Worm (Caenorhabditis elegans) whole organism, L4 larva: ENCODE measurements around the gene W02A2.9.
A peak's percentile ranks its signal among the peaks of the same experiment; 100 is the strongest.

Experiments used
- F10B5.3 ChIP-seq: sonication (generic microtip); optimal IDR thresholded peaks from 2 replicates; lab custom pipeline; 2016; ENCODE audit warnings: mild to moderate bottlenecking, missing genetic modification characterization, missing compliant biosample characterization
- F44E2.7 ChIP-seq: fragments of 200-800 bp; sonication (Bioruptor generic); IDR thresholded peaks from 2 replicates; pipeline ENCODE4 v2.1.2; 2022; ENCODE audit warnings: missing genetic modification characterization, missing compliant biosample characterization
- F49E8.2 ChIP-seq: sonication (generic microtip); optimal IDR thresholded peaks from 2 replicates; lab custom pipeline; 2016; ENCODE audit warnings: missing compliant biosample characterization, mild to moderate bottlenecking, missing genetic modification characterization, borderline replicate concordance
- T20F7.1 ChIP-seq: fragments of 200-800 bp; sonication (Bioruptor generic); optimal IDR thresholded peaks from 2 replicates; lab custom pipeline; 2018; ENCODE audit warnings: mild to moderate bottlenecking, missing genetic modification characterization, missing compliant biosample characterization
- Y105C5A.15 ChIP-seq: fragments of 200-800 bp; sonication (Bioruptor generic); IDR thresholded peaks from 2 replicates; pipeline ENCODE4 v1.3.6; 2022; ENCODE audit warnings: missing genetic modification characterization, missing compliant biosample characterization
- Y48G9A.11 ChIP-seq: fragments of 200-800 bp; sonication (Bioruptor generic); IDR thresholded peaks from 2 replicates; pipeline ENCODE4 v1.3.6; 2022; ENCODE audit warnings: missing genetic modification reagents, missing genetic modification characterization, missing compliant biosample characterization
- Y5F2A.4 ChIP-seq: fragments of 200-800 bp; sonication (Bioruptor generic); optimal IDR thresholded peaks from 2 replicates; lab custom pipeline; 2018; ENCODE audit warnings: mild to moderate bottlenecking, missing genetic modification characterization, missing compliant biosample characterization
- aha-1 ChIP-seq: fragments of 150-350 bp; peaks from one replicate; lab custom pipeline; 2014; ENCODE audit warnings: missing biosample characterization, missing genetic modification characterization
- ama-1 ChIP-seq: fragments of 150-350 bp; optimal IDR thresholded peaks from 2 replicates; lab custom pipeline; 2014; ENCODE audit warnings: inconsistent platforms, mixed read lengths
- arid-1 ChIP-seq: fragments of 200-800 bp; sonication (Bioruptor generic); conservative IDR thresholded peaks from 2 replicates; pipeline ENCODE4 v1.3.6; 2022; ENCODE audit warnings: missing genetic modification reagents, missing genetic modification characterization, missing compliant biosample characterization
- ceh-32 ChIP-seq: sonication (generic microtip); optimal IDR thresholded peaks from 2 replicates; lab custom pipeline; 2016; ENCODE audit warnings: mild to moderate bottlenecking, missing genetic modification characterization, missing compliant biosample characterization; ENCODE audit not compliant: poor library complexity
- ces-1 ChIP-seq: fragments of 150-350 bp; sonication (generic microtip); optimal IDR thresholded peaks from 4 replicates; lab custom pipeline; 2014; ENCODE audit warnings: missing biosample characterization, missing genetic modification reagents, missing genetic modification characterization
- daf-12 ChIP-seq: fragments of 150-350 bp; optimal IDR thresholded peaks from 2 replicates; lab custom pipeline; 2014; ENCODE audit warnings: missing biosample characterization, missing genetic modification reagents, missing genetic modification characterization
- dmd-6 ChIP-seq: fragments of 200-800 bp; sonication (Bioruptor generic); IDR thresholded peaks from 2 replicates; pipeline ENCODE4 v1.3.6; 2022; ENCODE audit warnings: missing genetic modification reagents, missing genetic modification characterization, missing compliant biosample characterization
- dpl-1 ChIP-seq: fragments of 150-350 bp; optimal IDR thresholded peaks from 2 replicates; lab custom pipeline; 2014; ENCODE audit warnings: missing biosample characterization, missing genetic modification reagents, missing genetic modification characterization
- duxl-1 ChIP-seq: sonication (generic microtip); optimal IDR thresholded peaks from 2 replicates; lab custom pipeline; 2016; ENCODE audit warnings: mild to moderate bottlenecking, missing genetic modification characterization, moderate library complexity, missing compliant biosample characterization; ENCODE audit not compliant: poor library complexity
- egl-27 ChIP-seq: sonication (generic microtip); optimal IDR thresholded peaks from 3 replicates; lab custom pipeline; 2017; ENCODE audit warnings: missing biosample characterization, missing genetic modification reagents, missing genetic modification characterization
- fos-1 ChIP-seq: fragments of 150-350 bp; optimal IDR thresholded peaks from 2 replicates; lab custom pipeline; 2014; ENCODE audit warnings: missing biosample characterization, missing genetic modification characterization
- hif-1 ChIP-seq, 2 experiments: sonication (generic microtip); optimal IDR thresholded peaks; 2 replicates each; lab custom pipeline; 2016 to 2017; ENCODE audit warnings: missing compliant biosample characterization in 2 of 2, missing genetic modification characterization in 2 of 2, missing genetic modification reagents in 2 of 2, missing genotype in 2 of 2, mild to moderate bottlenecking in 1 of 2
- hlh-11 ChIP-seq: fragments of 200-800 bp; sonication (Bioruptor generic); optimal IDR thresholded peaks from 2 replicates; lab custom pipeline; 2018; ENCODE audit warnings: mild to moderate bottlenecking, missing genetic modification characterization, missing compliant biosample characterization
- hlh-30 ChIP-seq: sonication (generic microtip); optimal IDR thresholded peaks from 2 replicates; lab custom pipeline; 2017; ENCODE audit warnings: antibody characterized with exemption, mild to moderate bottlenecking, missing genetic modification characterization, missing compliant biosample characterization; ENCODE audit not compliant: insufficient read depth
- hmg-1.1 ChIP-seq: fragments of 200-800 bp; sonication (Bioruptor generic); IDR thresholded peaks from 2 replicates; pipeline ENCODE4 v1.3.6; 2022; ENCODE audit warnings: missing genetic modification reagents, missing genetic modification characterization, missing compliant biosample characterization
- jun-1 ChIP-seq: fragments of 150-350 bp; optimal IDR thresholded peaks from 2 replicates; lab custom pipeline; 2014; ENCODE audit warnings: missing biosample characterization, missing genetic modification reagents, missing genetic modification characterization
- lim-7 ChIP-seq: fragments of 200-800 bp; sonication (Bioruptor generic); IDR thresholded peaks from 2 replicates; pipeline ENCODE4 v1.3.6; 2022; ENCODE audit warnings: missing genetic modification characterization, missing compliant biosample characterization
- lin-13 ChIP-seq: fragments of 150-350 bp; optimal IDR thresholded peaks from 2 replicates; lab custom pipeline; 2014; ENCODE audit warnings: missing biosample characterization, missing genetic modification reagents, missing genetic modification characterization
- lin-15B ChIP-seq: fragments of 150-350 bp; sonication (generic microtip); optimal IDR thresholded peaks from 3 replicates; lab custom pipeline; 2014; ENCODE audit warnings: missing biosample characterization, missing genetic modification characterization
- lin-29 ChIP-seq: fragments of 200-800 bp; sonication (Bioruptor generic); IDR thresholded peaks from 2 replicates; pipeline ENCODE4 v1.3.6; 2022; ENCODE audit warnings: missing genetic modification reagents, missing genetic modification characterization, missing compliant biosample characterization
- lin-38 ChIP-seq: fragments of 200-800 bp; sonication (Bioruptor generic); IDR thresholded peaks from 2 replicates; pipeline ENCODE4 v1.3.6; 2022; ENCODE audit warnings: missing genetic modification reagents, missing genetic modification characterization, missing compliant biosample characterization
- lir-3 ChIP-seq: sonication (generic microtip); optimal IDR thresholded peaks from 2 replicates; lab custom pipeline; 2016; ENCODE audit warnings: mild to moderate bottlenecking, missing genetic modification characterization, missing compliant biosample characterization
- lsy-2 ChIP-seq, 2 experiments: fragments of 150-350 bp in 1 of 2; sonication (generic microtip) in 1 of 2; optimal IDR thresholded peaks; 2 replicates each; lab custom pipeline; 2014 to 2017; ENCODE audit warnings: missing biosample characterization in 2 of 2, missing genetic modification characterization in 2 of 2
- mep-1 ChIP-seq: fragments of 150-350 bp; sonication (generic microtip); optimal IDR thresholded peaks from 3 replicates; lab custom pipeline; 2014; ENCODE audit warnings: missing biosample characterization, missing genetic modification characterization
- mxl-3 ChIP-seq: fragments of 200-800 bp; sonication (Bioruptor generic); optimal IDR thresholded peaks from 2 replicates; lab custom pipeline; 2018; ENCODE audit warnings: mild to moderate bottlenecking, missing genetic modification characterization, missing compliant biosample characterization
- nhr-11 ChIP-seq: fragments of 150-350 bp; optimal IDR thresholded peaks from 2 replicates; lab custom pipeline; 2014; ENCODE audit warnings: missing biosample characterization, missing genetic modification characterization
- nhr-28 ChIP-seq: fragments of 150-350 bp; optimal IDR thresholded peaks from 2 replicates; lab custom pipeline; 2014; ENCODE audit warnings: missing biosample characterization, missing genetic modification characterization
- nhr-42 ChIP-seq: fragments of 200-800 bp; sonication (Bioruptor generic); IDR thresholded peaks from 2 replicates; pipeline ENCODE4 v1.3.6; 2022; ENCODE audit warnings: missing genetic modification characterization, missing compliant biosample characterization
- pha-4 ChIP-seq, 2 experiments: fragments of 150-350 bp in 1 of 2; fragments of 200-800 bp in 1 of 2; sonication (Bioruptor generic) in 1 of 2; IDR thresholded peaks in 1 of 2; optimal IDR thresholded peaks in 1 of 2; 2 replicates each; pipeline versions ENCODE4 v1.3.6 to Lab custom; 2014 to 2022; ENCODE audit warnings: missing genetic modification characterization in 2 of 2, missing genetic modification reagents in 2 of 2, missing biosample characterization in 1 of 2, missing compliant biosample characterization in 1 of 2
- set-16 ChIP-seq: fragments of 200-800 bp; sonication (Bioruptor generic); IDR thresholded peaks from 2 replicates; pipeline ENCODE4 v1.3.6; 2022; ENCODE audit warnings: missing genetic modification reagents, missing genetic modification characterization, missing compliant biosample characterization
- skn-1 ChIP-seq: fragments of 150-350 bp; optimal IDR thresholded peaks from 2 replicates; lab custom pipeline; 2014; ENCODE audit warnings: missing biosample characterization, missing genetic modification characterization
- snpc-1.2 ChIP-seq: fragments of 200-800 bp; sonication (Bioruptor generic); IDR thresholded peaks from 2 replicates; pipeline ENCODE4 v1.3.6; 2022; ENCODE audit warnings: missing genetic modification reagents, missing genetic modification characterization, missing compliant biosample characterization
- snpc-4 ChIP-seq: fragments of 150-350 bp; optimal IDR thresholded peaks from 2 replicates; lab custom pipeline; 2014; ENCODE audit warnings: missing biosample characterization, missing genetic modification characterization
- tra-1 ChIP-seq: fragments of 200-800 bp; sonication (Bioruptor generic); IDR thresholded peaks from 2 replicates; pipeline ENCODE4 v1.3.6; 2022; ENCODE audit warnings: missing genetic modification reagents, missing genetic modification characterization, missing compliant biosample characterization
- unc-62 ChIP-seq, 3 experiments: fragments of 150-350 bp in 1 of 3; sonication (generic microtip); optimal IDR thresholded peaks in 2 of 3; peaks in 1 of 3; 1 replicate in 1 of 3; 2 replicates in 2 of 3; lab custom pipeline; 2014 to 2017; ENCODE audit warnings: missing biosample characterization in 3 of 3, missing genetic modification characterization in 3 of 3, missing genetic modification reagents in 3 of 3, missing genotype in 1 of 3
- zag-1 ChIP-seq: fragments of 150-350 bp; optimal IDR thresholded peaks from 2 replicates; lab custom pipeline; 2014; ENCODE audit warnings: missing biosample characterization, missing genetic modification characterization
- zfp-2 ChIP-seq: sonication (generic microtip); optimal IDR thresholded peaks from 2 replicates; lab custom pipeline; 2016; ENCODE audit warnings: mild to moderate bottlenecking, missing genetic modification characterization, missing compliant biosample characterization
- zfp-3 ChIP-seq: fragments of 200-800 bp; sonication (Bioruptor generic); conservative IDR thresholded peaks from 2 replicates; pipeline ENCODE4 v1.3.6; 2022; ENCODE audit warnings: missing genetic modification reagents, missing genetic modification characterization, missing compliant biosample characterization
- ztf-11 ChIP-seq: fragments of 150-350 bp; optimal IDR thresholded peaks from 2 replicates; lab custom pipeline; 2014; ENCODE audit warnings: missing biosample characterization, missing genetic modification characterization

The W02A2.9 gene

DNA sequence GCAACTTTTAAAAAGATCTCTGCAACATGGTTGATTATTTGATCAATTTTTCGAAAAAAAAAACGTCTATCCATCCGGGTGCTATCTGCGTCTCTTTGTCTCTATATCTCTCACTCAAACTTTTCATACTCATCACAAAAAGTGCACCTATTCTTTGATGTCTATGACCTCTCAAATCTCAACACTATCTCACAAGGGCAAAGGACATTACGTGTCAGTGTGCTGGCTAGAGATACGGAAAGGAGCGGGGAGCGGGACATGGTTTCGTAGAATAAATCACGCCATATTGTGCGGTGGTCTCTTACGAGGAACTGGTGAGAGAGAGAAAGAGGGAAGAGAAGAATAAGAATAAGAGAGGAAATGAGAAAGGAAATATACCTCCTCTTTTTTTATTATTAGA, 25.0 kb upstream of the W02A2.9 start (continued):
- TF ChIP-seq zag-1 (tag; lab: Kevin White, UChicago) (no peak), zfp-2 (no peak), dmd-6 (GFP tag; lab: Robert Waterston, UW) (peak; percentile 95), lin-15B (no peak), ceh-32 (tag; lab: Kevin White, UChicago) (no peak), hif-1 (tag; optimal IDR thresholded peaks at IDR 0.05; lab: Kevin White, UChicago) (peak in 1 of 2 experiments; percentile 62), nhr-11 (peak; percentile 86), ama-1 (lab: Kevin White, UChicago) (no peak), daf-12 (tag; lab: Kevin White, UChicago) (no peak), dpl-1 (GFP tag; lab: Kevin White, UChicago) (peak; percentile 36), egl-27 (tag; lab: Kevin White, UChicago) (no peak), lin-13 (GFP tag; lab: Kevin White, UChicago) (no peak), lim-7 (GFP tag; lab: Robert Waterston, UW) (no peak), Y5F2A.4 (GFP tag; lab: Kevin White, UChicago) (no peak), duxl-1 (tag; lab: Kevin White, UChicago) (no peak), Y48G9A.11 (GFP tag; lab: Robert Waterston, UW) (no peak), ces-1 (GFP tag; lab: Kevin White, UChicago) (no peak)

DNA sequence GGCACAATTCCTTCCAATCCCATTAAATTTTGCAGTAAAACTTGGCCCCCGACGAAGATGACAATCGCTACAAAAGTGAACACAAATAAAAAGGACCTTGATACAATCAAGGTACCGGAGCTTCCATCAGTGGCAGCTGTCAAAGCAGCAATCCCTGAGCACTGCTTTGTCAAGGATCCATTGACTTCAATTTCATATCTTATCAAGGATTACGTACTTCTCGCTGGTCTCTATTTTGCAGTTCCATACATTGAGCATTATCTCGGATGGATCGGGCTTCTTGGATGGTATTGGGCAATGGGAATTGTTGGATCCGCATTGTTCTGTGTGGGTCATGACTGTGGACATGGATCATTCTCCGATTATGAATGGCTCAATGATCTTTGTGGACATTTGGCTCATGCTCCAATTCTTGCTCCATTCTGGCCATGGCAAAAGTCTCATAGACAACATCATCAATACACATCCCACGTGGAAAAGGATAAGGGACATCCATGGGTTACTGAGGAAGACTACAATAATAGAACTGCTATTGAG, 23.6 kb upstream of the W02A2.9 start, which contains the start of gene fat-2:
fat-2 (plus strand) TSS at position 51 of the 537 bp plus-strand sequence.
- TF ChIP-seq lim-7 (GFP tag; lab: Robert Waterston, UW) = 0 out of 2 replicates have a peak, but pooled peaks have one; percentile 2
- TF ChIP-seq unc-62 (GFP tag; optimal IDR thresholded peaks at IDR 0.05 in 1 of 2; lab: Kevin White, UChicago) = peak in 1 of 2 experiments; percentile 92
- TF ChIP-seq unc-62 (tag; optimal IDR thresholded peaks at IDR 0.05; lab: Kevin White, UChicago) = no peak
- no peak for TF ChIP-seq F44E2.7 (GFP tag; lab: Robert Waterston, UW)
- TF ChIP-seq, all 104 proteins: peak for 2

DNA sequence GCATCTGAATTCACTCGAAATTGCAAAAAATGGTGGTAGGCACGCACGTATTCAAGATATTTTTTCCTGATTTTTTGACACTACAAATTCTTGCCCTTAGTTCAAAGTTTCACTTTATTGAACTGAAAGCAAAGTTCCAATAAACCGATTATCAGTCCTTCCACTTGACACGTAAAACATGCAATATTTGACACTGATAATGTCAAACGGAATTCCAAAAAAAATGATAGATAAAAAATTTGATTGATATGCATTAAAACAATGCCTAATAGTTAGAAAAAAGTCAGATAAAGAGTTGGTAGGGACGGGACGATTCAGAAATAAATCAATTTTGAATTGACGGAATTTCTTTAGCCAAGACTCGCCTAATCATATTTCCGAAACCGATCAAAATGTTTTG, 20.4 kb upstream of the W02A2.9 start:
- TF ChIP-seq hlh-11 (peak; percentile 61), dmd-6 (GFP tag; lab: Robert Waterston, UW) (peak; percentile 97), snpc-4 (tag; lab: Kevin White, UChicago) (no peak), hmg-1.1 (no peak), nhr-28 (tag; lab: Kevin White, UChicago) (peak; percentile 89), lsy-2 (tag; optimal IDR thresholded peaks at IDR 0.05; lab: Kevin White, UChicago) (peak in 1 of 2 experiments; percentile 39), Y105C5A.15 (GFP tag; lab: Robert Waterston, UW) (no peak), F44E2.7 (GFP tag; lab: Robert Waterston, UW) (no peak), set-16 (GFP tag; lab: Robert Waterston, UW) (no peak), arid-1 (GFP tag; lab: Robert Waterston, UW) (no peak), F10B5.3 (tag; lab: Kevin White, UChicago) (no peak), lin-29 (no peak), pha-4 (GFP tag; IDR thresholded peaks at IDR 0.05; lab: Robert Waterston, UW) (no peak), pha-4 (tag; optimal IDR thresholded peaks at IDR 0.05; lab: Kevin White, UChicago) (no peak), mep-1 (tag; lab: Kevin White, UChicago) (no peak), mxl-3 (GFP tag; lab: Kevin White, UChicago) (no peak), zfp-3 (GFP tag; lab: Robert Waterston, UW) (no peak), fos-1 (tag; lab: Kevin White, UChicago) (no peak), snpc-1.2 (GFP tag; lab: Robert Waterston, UW) (no peak), tra-1 (peak; percentile 72; the same call in 1 of the 2 replicates), aha-1 (tag; lab: Kevin White, UChicago) (peak; percentile 24), lir-3 (tag; lab: Kevin White, UChicago) (no peak), skn-1 (no peak), jun-1 (no peak), T20F7.1 (peak; percentile 35), nhr-42 (GFP tag; lab: Robert Waterston, UW) (no peak), hif-1 (tag; optimal IDR thresholded peaks at IDR 0.05; lab: Kevin White, UChicago) (no peak), lim-7 (GFP tag; lab: Robert Waterston, UW) (no peak), lin-38 (GFP tag; lab: Robert Waterston, UW) (no peak), ztf-11 (tag; lab: Kevin White, UChicago) (no peak), hlh-30 (tag; lab: Kevin White, UChicago) (peak; percentile 26), F49E8.2 (no peak)
